Worm (Caenorhabditis elegans) whole organism, L3 larva: ENCODE data around the gene C08F8.15.

Experiments
- daf-12 ChIP-seq: fragments of 150-350 bp; optimal IDR thresholded peaks from 2 replicates; lab custom pipeline; 2014; ENCODE audit warnings: missing biosample characterization, missing genetic modification reagents, missing genetic modification characterization
- egl-27 ChIP-seq: sonication (generic microtip); optimal IDR thresholded peaks from 4 replicates; lab custom pipeline; 2017; ENCODE audit warnings: missing biosample characterization, missing genetic modification reagents, missing genetic modification characterization
- mdl-1 ChIP-seq: fragments of 150-350 bp; optimal IDR thresholded peaks from 2 replicates; lab custom pipeline; 2014; ENCODE audit warnings: missing biosample characterization, missing genetic modification characterization
- nhr-11 ChIP-seq: fragments of 150-350 bp; optimal IDR thresholded peaks from 2 replicates; lab custom pipeline; 2014; ENCODE audit warnings: missing biosample characterization, missing genetic modification characterization
- nhr-25 ChIP-seq: sonication (generic microtip); optimal IDR thresholded peaks from 2 replicates; lab custom pipeline; 2017; ENCODE audit warnings: missing biosample characterization, missing genetic modification characterization
- nhr-28 ChIP-seq: fragments of 150-350 bp; optimal IDR thresholded peaks from 2 replicates; lab custom pipeline; 2014; ENCODE audit warnings: missing biosample characterization, missing genetic modification characterization
- nhr-76 ChIP-seq: fragments of 150-350 bp; sonication (generic microtip); optimal IDR thresholded peaks from 5 replicates; lab custom pipeline; 2014; ENCODE audit warnings: missing biosample characterization, missing genetic modification characterization
- pqm-1 ChIP-seq: fragments of 150-350 bp; optimal IDR thresholded peaks from 2 replicates; lab custom pipeline; 2017; ENCODE audit warnings: missing biosample characterization, missing genetic modification characterization, inconsistent platforms
- zag-1 ChIP-seq: fragments of 150-350 bp; optimal IDR thresholded peaks from 2 replicates; lab custom pipeline; 2014; ENCODE audit warnings: missing biosample characterization, missing genetic modification characterization

- no peak for TF ChIP-seq egl-27
- TF ChIP-seq mdl-1 (tag; lab: Kevin White, UChicago), result no peak
- no peak for TF ChIP-seq pqm-1
- no peak for TF ChIP-seq nhr-11 (tag; lab: Kevin White, UChicago)
- no peak for TF ChIP-seq nhr-25
- peak; percentile 62 for TF ChIP-seq zag-1 (tag; lab: Kevin White, UChicago)
- TF ChIP-seq nhr-76, result no peak
- TF ChIP-seq daf-12 (tag; lab: Kevin White, UChicago), result no peak
- TF ChIP-seq nhr-28 (tag; lab: Kevin White, UChicago), result no peak
Measured at ce11 chrIV:11146962-11147470, 13.6 kb downstream of the C08F8.15 start, which contains the start of gene pigq-1.
